Fruit fly (Drosophila melanogaster) whole organism, embryonic: Measurements from ENCODE around the gene pcm.
A peak's percentile ranks its signal among the peaks of the same experiment; 100 is the strongest.

Source experiments
- ATbp ChIP-seq: fragments of 200-800 bp; sonication (Bioruptor generic); optimal IDR thresholded peaks from 2 replicates; lab custom pipeline; 2017; ENCODE audit warnings: missing biosample characterization, mild to moderate bottlenecking, missing genetic modification characterization, missing genetic modification reagents
- Ada2b ChIP-seq: fragments of 200-800 bp; sonication (Bioruptor generic); IDR thresholded peaks from 2 replicates; pipeline ENCODE4 v1.3.6; 2022; ENCODE audit warnings: missing biosample characterization, missing genetic modification characterization
- CG10543 ChIP-seq: fragments of 200-800 bp; sonication (Bioruptor generic); optimal IDR thresholded peaks from 3 replicates; lab custom pipeline; 2017; ENCODE audit warnings: missing biosample characterization, mild to moderate bottlenecking, missing genetic modification characterization, moderate library complexity
- CG12071 ChIP-seq: fragments of 200-800 bp; sonication (Bioruptor generic); optimal IDR thresholded peaks from 3 replicates; lab custom pipeline; 2018; ENCODE audit warnings: missing biosample characterization, mild to moderate bottlenecking, missing genetic modification characterization
- CG12769 ChIP-seq: fragments of 200-800 bp; sonication (Bioruptor generic); optimal IDR thresholded peaks from 2 replicates; lab custom pipeline; 2019; ENCODE audit warnings: missing biosample characterization, mild to moderate bottlenecking, missing genetic modification characterization, moderate library complexity
- CG17186 ChIP-seq: fragments of 200-800 bp; sonication (Bioruptor generic); optimal IDR thresholded peaks from 3 replicates; lab custom pipeline; 2017; ENCODE audit warnings: missing biosample characterization, missing genetic modification reagents, missing genetic modification characterization
- CG18476 ChIP-seq: fragments of 200-800 bp; sonication (Bioruptor generic); optimal IDR thresholded peaks from 2 replicates; lab custom pipeline; 2016; ENCODE audit warnings: missing biosample characterization, mild to moderate bottlenecking, missing genetic modification characterization
- CG30431 ChIP-seq: fragments of 200-800 bp; sonication (Bioruptor generic); optimal IDR thresholded peaks from 2 replicates; lab custom pipeline; 2017; ENCODE audit warnings: missing biosample characterization, missing genetic modification characterization
- CG31365 ChIP-seq: fragments of 200-800 bp; sonication (Bioruptor generic); optimal IDR thresholded peaks from 2 replicates; lab custom pipeline; 2018; ENCODE audit warnings: missing biosample characterization, mild to moderate bottlenecking, missing genetic modification characterization
- CG34224 ChIP-seq: fragments of 200-800 bp; sonication (Bioruptor generic); IDR thresholded peaks from 3 replicates; pipeline ENCODE4 v1.3.6; 2022; ENCODE audit warnings: missing biosample characterization, missing genetic modification characterization; ENCODE audit not compliant: partially characterized antibody
- CG6683 ChIP-seq: fragments of 200-800 bp; sonication (Bioruptor generic); optimal IDR thresholded peaks from 2 replicates; lab custom pipeline; 2017; ENCODE audit warnings: missing biosample characterization, mild to moderate bottlenecking, missing genetic modification characterization, missing genetic modification reagents
- CG6854 ChIP-seq: fragments of 200-800 bp; sonication (Bioruptor generic); optimal IDR thresholded peaks from 3 replicates; lab custom pipeline; 2017; ENCODE audit warnings: missing biosample characterization, mild to moderate bottlenecking, missing genetic modification characterization
- CG7928 ChIP-seq: fragments of 200-800 bp; sonication (Bioruptor generic); optimal IDR thresholded peaks from 2 replicates; lab custom pipeline; 2017; ENCODE audit warnings: missing biosample characterization, mild to moderate bottlenecking, missing genetic modification characterization
- CG7987 ChIP-seq: fragments of 200-800 bp; sonication (Bioruptor generic); optimal IDR thresholded peaks from 2 replicates; lab custom pipeline; 2018; ENCODE audit warnings: missing biosample characterization, mild to moderate bottlenecking, missing genetic modification characterization, moderate library complexity
- CG9797 ChIP-seq: fragments of 200-800 bp; sonication (Bioruptor generic); optimal IDR thresholded peaks from 3 replicates; lab custom pipeline; 2018; ENCODE audit warnings: missing biosample characterization, mild to moderate bottlenecking, missing genetic modification characterization
- CTCF ChIP-seq: fragments of 200-800 bp; sonication (Bioruptor generic); optimal IDR thresholded peaks from 2 replicates; lab custom pipeline; 2017; ENCODE audit warnings: missing biosample characterization, mild to moderate bottlenecking, missing genetic modification characterization, moderate library complexity
- CoRest ChIP-seq: fragments of 200-800 bp; sonication (Bioruptor generic); optimal IDR thresholded peaks from 3 replicates; lab custom pipeline; 2018; ENCODE audit warnings: missing biosample characterization, mild to moderate bottlenecking, missing genetic modification characterization, moderate library complexity
- D19A ChIP-seq: fragments of 200-800 bp; optimal IDR thresholded peaks from 3 replicates; lab custom pipeline; 2019; ENCODE audit warnings: missing biosample characterization, mild to moderate bottlenecking, missing genetic modification characterization, moderate library complexity
- Dbx ChIP-seq: fragments of 200-800 bp; sonication (Bioruptor generic); IDR thresholded peaks from 3 replicates; pipeline ENCODE4 v1.3.6; 2022; ENCODE audit warnings: missing biosample characterization, missing genetic modification characterization
- Deaf1 ChIP-seq: fragments of 200-800 bp; optimal IDR thresholded peaks from 3 replicates; lab custom pipeline; 2019; ENCODE audit warnings: missing biosample characterization, mild to moderate bottlenecking, missing genetic modification characterization, moderate library complexity
- Dek ChIP-seq: fragments of 200-800 bp; sonication (Bioruptor generic); optimal IDR thresholded peaks from 3 replicates; lab custom pipeline; 2019; ENCODE audit warnings: missing biosample characterization, mild to moderate bottlenecking, missing genetic modification characterization, moderate library complexity
- Doc3 ChIP-seq: fragments of 200-800 bp; sonication (Bioruptor generic); IDR thresholded peaks from 3 replicates; pipeline ENCODE4 v1.3.6; 2022; ENCODE audit warnings: missing biosample characterization, missing genetic modification characterization; ENCODE audit not compliant: partially characterized antibody
- Dp ChIP-seq: fragments of 200-800 bp; sonication (Bioruptor generic); optimal IDR thresholded peaks from 2 replicates; lab custom pipeline; 2018; ENCODE audit warnings: missing biosample characterization, mild to moderate bottlenecking, missing genetic modification characterization, moderate library complexity
- E2f1 ChIP-seq: fragments of 200-800 bp; sonication (Bioruptor generic); IDR thresholded peaks from 2 replicates; pipeline ENCODE4 v1.3.6; 2022; ENCODE audit warnings: missing biosample characterization, missing genetic modification characterization
- Elba2 ChIP-seq: fragments of 200-800 bp; sonication (Bioruptor generic); optimal IDR thresholded peaks from 3 replicates; lab custom pipeline; 2016; ENCODE audit warnings: missing biosample characterization, missing genetic modification characterization
- GATAe ChIP-seq: fragments of 200-800 bp; sonication (Bioruptor generic); conservative IDR thresholded peaks from 2 replicates; pipeline ENCODE4 v1.3.6; 2022; ENCODE audit warnings: missing biosample characterization, missing genetic modification characterization
- Hr39 ChIP-seq: fragments of >200 bp; optimal IDR thresholded peaks from 2 replicates; lab custom pipeline; 2017
- Mad ChIP-seq: fragments of 200-800 bp; sonication (Bioruptor generic); optimal IDR thresholded peaks from 2 replicates; lab custom pipeline; 2016; ENCODE audit warnings: missing biosample characterization, missing genetic modification characterization
- NK7.1 ChIP-seq: fragments of 200-800 bp; sonication (Bioruptor generic); optimal IDR thresholded peaks from 3 replicates; lab custom pipeline; 2016; ENCODE audit warnings: missing biosample characterization, missing genetic modification characterization
- Neu2 ChIP-seq: fragments of 200-800 bp; sonication (Bioruptor generic); optimal IDR thresholded peaks from 3 replicates; lab custom pipeline; 2016; ENCODE audit warnings: missing biosample characterization, missing genetic modification characterization, borderline replicate concordance
- Oli ChIP-seq: fragments of 200-800 bp; sonication (Bioruptor generic); optimal IDR thresholded peaks from 2 replicates; lab custom pipeline; 2018; ENCODE audit warnings: missing biosample characterization, mild to moderate bottlenecking, missing genetic modification characterization, moderate library complexity
- Taf1 ChIP-seq: fragments of 200-800 bp; sonication (Bioruptor generic); IDR thresholded peaks from 2 replicates; pipeline ENCODE4 v1.3.6; 2022; ENCODE audit warnings: missing biosample characterization, missing genetic modification characterization
- az2 ChIP-seq: fragments of 200-800 bp; sonication (Bioruptor generic); optimal IDR thresholded peaks from 3 replicates; lab custom pipeline; 2016; ENCODE audit warnings: missing biosample characterization, missing genetic modification characterization
- bigmax ChIP-seq: fragments of 200-800 bp; sonication (Bioruptor generic); optimal IDR thresholded peaks from 2 replicates; lab custom pipeline; 2018; ENCODE audit warnings: missing biosample characterization, mild to moderate bottlenecking, missing genetic modification characterization
- cas ChIP-seq: fragments of 200-800 bp; sonication (Bioruptor generic); IDR thresholded peaks from 2 replicates; pipeline ENCODE4 v1.3.6; 2022; ENCODE audit warnings: missing biosample characterization, missing genetic modification characterization
- fd102C ChIP-seq: fragments of 200-800 bp; sonication (Bioruptor generic); optimal IDR thresholded peaks from 2 replicates; lab custom pipeline; 2018; ENCODE audit warnings: missing biosample characterization, mild to moderate bottlenecking, missing genetic modification characterization, moderate library complexity
- fru ChIP-seq: fragments of >200 bp; optimal IDR thresholded peaks from 2 replicates; lab custom pipeline; 2017
- grau ChIP-seq: fragments of 200-800 bp; optimal IDR thresholded peaks from 3 replicates; lab custom pipeline; 2019; ENCODE audit warnings: missing biosample characterization, mild to moderate bottlenecking, missing genetic modification characterization, moderate library complexity
- ham ChIP-seq: fragments of 200-800 bp; sonication (Bioruptor generic); IDR thresholded peaks from 2 replicates; pipeline ENCODE4 v1.3.6; 2022; ENCODE audit warnings: missing biosample characterization, missing genetic modification characterization
- inv ChIP-seq: fragments of 200-800 bp; sonication (Bioruptor generic); IDR thresholded peaks from 2 replicates; pipeline ENCODE4 v1.3.6; 2022; ENCODE audit warnings: missing biosample characterization, missing genetic modification characterization; ENCODE audit not compliant: partially characterized antibody
- lov ChIP-seq, 2 experiments: fragments of 200-800 bp in 1 of 2; fragments of >200 bp in 1 of 2; sonication (Bioruptor generic) in 1 of 2; IDR thresholded peaks in 1 of 2; optimal IDR thresholded peaks in 1 of 2; 2 replicates in 1 of 2; 3 replicates in 1 of 2; pipeline versions ENCODE4 v1.3.6 to Lab custom; 2017 to 2022; ENCODE audit warnings: missing biosample characterization in 1 of 2, missing genetic modification characterization in 1 of 2
- pum ChIP-seq: fragments of 200-800 bp; sonication (Bioruptor generic); optimal IDR thresholded peaks from 2 replicates; lab custom pipeline; 2016; ENCODE audit warnings: missing biosample characterization, missing genetic modification characterization
- repo ChIP-seq: fragments of 200-800 bp; sonication (Bioruptor generic); optimal IDR thresholded peaks from 2 replicates; lab custom pipeline; 2016; ENCODE audit warnings: missing biosample characterization, missing genetic modification characterization
- salm ChIP-seq: fragments of 200-800 bp; sonication (Bioruptor generic); optimal IDR thresholded peaks from 2 replicates; lab custom pipeline; 2018; ENCODE audit warnings: missing biosample characterization, mild to moderate bottlenecking, missing genetic modification characterization
- schlank ChIP-seq: fragments of 200-800 bp; sonication (Bioruptor generic); optimal IDR thresholded peaks from 2 replicates; lab custom pipeline; 2018; ENCODE audit warnings: missing biosample characterization, mild to moderate bottlenecking, missing genetic modification characterization
- sens-2 ChIP-seq: fragments of 200-800 bp; sonication (Bioruptor generic); IDR thresholded peaks from 2 replicates; pipeline ENCODE4 v1.3.6; 2022; ENCODE audit warnings: missing biosample characterization, missing genetic modification characterization
- toy ChIP-seq: fragments of 200-800 bp; sonication (Bioruptor generic); IDR thresholded peaks from 2 replicates; pipeline ENCODE4 v1.3.6; 2022; ENCODE audit warnings: missing biosample characterization, missing genetic modification characterization
- tup ChIP-seq: fragments of 200-800 bp; sonication (Bioruptor generic); optimal IDR thresholded peaks from 2 replicates; lab custom pipeline; 2016; ENCODE audit warnings: missing biosample characterization, mild to moderate bottlenecking, missing genetic modification characterization, moderate library complexity

pcm gene

DNA sequence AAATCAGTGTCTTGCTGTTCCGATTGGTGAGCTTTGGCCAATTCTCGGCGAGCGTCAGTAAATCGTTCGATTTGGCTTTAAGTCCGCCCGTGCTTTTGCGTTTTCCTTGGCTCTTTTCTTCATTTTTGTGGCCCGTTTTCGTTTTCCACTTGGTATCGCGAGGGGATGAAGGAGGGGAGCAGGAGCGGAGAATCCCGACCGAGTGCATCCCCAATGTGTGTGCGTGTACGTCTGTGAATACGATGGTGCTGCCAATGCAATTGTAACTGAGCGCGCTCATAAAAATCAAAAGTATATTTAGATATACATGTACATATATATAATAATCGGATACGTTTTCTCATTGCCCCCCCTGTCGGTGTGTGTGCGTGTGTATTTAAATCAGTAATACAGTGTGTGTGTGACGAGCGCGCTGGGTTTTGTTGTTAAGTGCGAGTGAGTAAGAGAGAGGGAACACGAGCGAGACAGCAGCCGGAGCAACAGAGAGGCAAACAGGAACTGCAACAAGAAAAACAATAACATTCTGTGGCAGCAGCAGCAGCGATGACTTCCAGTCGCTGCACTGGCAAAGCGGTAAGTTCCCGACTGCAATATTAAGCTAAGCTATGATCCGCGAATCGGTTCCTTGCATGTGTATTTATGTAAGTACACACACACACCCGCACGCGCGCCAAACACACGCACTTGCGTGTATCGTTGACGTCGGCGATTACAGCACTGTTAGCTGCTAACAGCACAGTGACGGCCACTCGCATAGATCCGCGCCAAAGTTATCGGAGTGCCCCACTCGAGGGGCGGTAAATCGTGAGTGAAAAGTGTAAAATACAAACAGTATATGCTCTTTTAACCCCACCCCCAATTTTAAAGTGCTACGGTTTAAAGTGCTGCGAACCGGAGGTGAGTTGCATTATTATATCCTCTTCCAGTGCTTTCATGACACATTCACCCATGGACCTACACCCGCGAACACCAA is 4.1 kb upstream of the pcm start (continued):
- TF ChIP-seq cas (GFP tag; lab: Robert Waterston, UW) (0 out of 2 replicates have a peak, but pooled peaks have one; percentile 17), Hr39 (no peak), Ada2b (GFP tag; lab: Robert Waterston, UW) (peak; percentile 57; the same call in 1 of the 2 replicates), CG31365 (tag; lab: Kevin White, UChicago) (peak; percentile 48), schlank (peak; percentile 54), CG7987 (no peak), Elba2 (no peak), Dp (GFP tag; lab: Kevin White, UChicago) (no peak), Doc3 (GFP tag; lab: Robert Waterston, UW) (no peak; the same call in 2 of the 3 replicates), Deaf1 (tag; lab: Kevin White, UChicago) (no peak), ham (GFP tag; lab: Robert Waterston, UW) (no peak), Dek (peak; percentile 57), grau (tag; lab: Kevin White, UChicago) (peak; percentile 74), Oli (tag; lab: Kevin White, UChicago) (peak; percentile 69), tup (no peak), CoRest (tag; lab: Kevin White, UChicago) (peak; percentile 68), CG10543 (GFP tag; lab: Kevin White, UChicago) (peak; percentile 56), Taf1 (no peak; the same call in 1 of the 2 replicates), GATAe (GFP tag; lab: Robert Waterston, UW) (no peak), toy (no peak), Dbx (GFP tag; lab: Robert Waterston, UW) (peak; percentile 43; the same call in 1 of the 3 replicates), CG6683 (GFP tag; lab: Kevin White, UChicago) (peak; percentile 35), az2 (GFP tag; lab: Kevin White, UChicago) (peak; percentile 35), E2f1 (peak; percentile 33; the same call in 1 of the 2 replicates), NK7.1 (GFP tag; lab: Kevin White, UChicago) (peak; percentile 59), CG17186 (GFP tag; lab: Kevin White, UChicago) (no peak), D19A (peak; percentile 30), CG12071 (GFP tag; lab: Kevin White, UChicago) (peak; percentile 78), inv (GFP tag; lab: Robert Waterston, UW) (no peak), CG30431 (peak; percentile 40), lov (optimal IDR thresholded peaks at IDR 0.05; lab: Kevin White, UChicago) (no peak), lov (GFP tag; IDR thresholded peaks at IDR 0.05; lab: Robert Waterston, UW) (no peak), CTCF (GFP tag; lab: Kevin White, UChicago) (no peak), bigmax (GFP tag; lab: Kevin White, UChicago) (no peak), Mad (GFP tag; lab: Kevin White, UChicago) (no peak), Neu2 (GFP tag; lab: Kevin White, UChicago) (no peak), repo (GFP tag; lab: Kevin White, UChicago) (no peak), CG6854 (peak; percentile 37), ATbp (GFP tag; lab: Kevin White, UChicago) (peak; percentile 61), CG34224 (GFP tag; lab: Robert Waterston, UW) (no peak), fru (lab: Kevin White, UChicago) (no peak), CG18476 (GFP tag; lab: Kevin White, UChicago) (no peak), CG7928 (peak; percentile 10), pum (peak; percentile 67), CG12769 (peak; percentile 71), CG9797 (GFP tag; lab: Kevin White, UChicago) (no peak), sens-2 (GFP tag; lab: Robert Waterston, UW) (no peak), fd102C (GFP tag; lab: Kevin White, UChicago) (no peak), salm (tag; lab: Kevin White, UChicago) (peak; percentile 8)
